Fruit fly (Drosophila melanogaster): ENCODE data around the gene CG17283.

- TF ChIP-seq CG6854 (GFP tag; optimal IDR thresholded peaks at IDR 0.05), result no peak
- TF ChIP-seq dac (GFP tag; optimal IDR thresholded peaks at IDR 0.05), result no peak
- TF ChIP-seq Sox15 (GFP tag; optimal IDR thresholded peaks at IDR 0.05), result no peak
- TF ChIP-seq CG3919 (GFP tag; optimal IDR thresholded peaks at IDR 0.05), result no peak
- TF ChIP-seq CG9139 (GFP tag; optimal IDR thresholded peaks at IDR 0.05), result no peak
- TF ChIP-seq Hr4 (GFP tag; optimal IDR thresholded peaks at IDR 0.05), result no peak
- TF ChIP-seq esn (GFP tag; optimal IDR thresholded peaks at IDR 0.05), result no peak
- no peak for TF ChIP-seq CG34406 (GFP tag; optimal IDR thresholded peaks at IDR 0.05)
- TF ChIP-seq Eip75B (GFP tag; optimal IDR thresholded peaks at IDR 0.05), result no peak
- no peak for TF ChIP-seq CG10631 (GFP tag; optimal IDR thresholded peaks at IDR 0.05)
- no peak for TF ChIP-seq Lpt (GFP tag; optimal IDR thresholded peaks at IDR 0.05)
- TF ChIP-seq topi (GFP tag; optimal IDR thresholded peaks at IDR 0.05), result no peak
- no peak for TF ChIP-seq spab (GFP tag; optimal IDR thresholded peaks at IDR 0.05)
Observed at dm6 chr3R:17409319-17409718, 1.6 kb downstream of the CG17283 start, which contains the start of gene CG5860.

All from whole organism, prepupa.